Worm (Caenorhabditis elegans) whole organism, L3 larva: ENCODE results near the gene pgph-1.
"Not testable (repeated sequence)": the region's sequence is repeated elsewhere in the genome, so short reads cannot be mapped to it uniquely, and the experiment has no call there.

Experiments used
- ZK546.5 ChIP-seq: sonication (generic microtip); optimal IDR thresholded peaks from 2 replicates; lab custom pipeline; 2017; ENCODE audit warnings: missing biosample characterization, missing genetic modification characterization
- aly-2 ChIP-seq: fragments of 150-350 bp; optimal IDR thresholded peaks from 2 replicates; lab custom pipeline; 2014; ENCODE audit warnings: missing biosample characterization, missing genetic modification characterization
- ceh-16 ChIP-seq: sonication (generic microtip); optimal IDR thresholded peaks from 2 replicates; lab custom pipeline; 2017; ENCODE audit warnings: missing biosample characterization, missing genetic modification characterization
- ceh-28 ChIP-seq: fragments of 150-350 bp; optimal IDR thresholded peaks from 2 replicates; lab custom pipeline; 2014; ENCODE audit warnings: missing biosample characterization, missing genetic modification reagents, missing genetic modification characterization
- ceh-82 ChIP-seq: fragments of 150-350 bp; optimal IDR thresholded peaks from 2 replicates; lab custom pipeline; 2014; ENCODE audit warnings: missing biosample characterization, missing genetic modification characterization
- ceh-9 ChIP-seq: sonication (generic microtip); optimal IDR thresholded peaks from 2 replicates; lab custom pipeline; 2018; ENCODE audit warnings: missing biosample characterization, missing genetic modification characterization
- elt-1 ChIP-seq: fragments of 150-350 bp; optimal IDR thresholded peaks from 2 replicates; lab custom pipeline; 2014; ENCODE audit warnings: missing biosample characterization, missing genetic modification characterization
- elt-2 ChIP-seq: sonication (generic microtip); optimal IDR thresholded peaks from 2 replicates; lab custom pipeline; 2016; ENCODE audit warnings: missing genetic modification reagents, mild to moderate bottlenecking, missing genetic modification characterization, missing compliant biosample characterization
- eor-1 ChIP-seq, 2 experiments: fragments of 150-350 bp; optimal IDR thresholded peaks; 2 replicates each; lab custom pipeline; 2014 to 2018; ENCODE audit warnings: missing biosample characterization in 2 of 2, missing genetic modification characterization in 2 of 2
- fkh-10 ChIP-seq: sonication (generic microtip); optimal IDR thresholded peaks from 2 replicates; lab custom pipeline; 2017; ENCODE audit warnings: missing biosample characterization, missing genetic modification reagents, missing genetic modification characterization
- hmg-11 ChIP-seq: sonication (generic microtip); optimal IDR thresholded peaks from 2 replicates; lab custom pipeline; 2016; ENCODE audit warnings: missing genetic modification characterization, missing compliant biosample characterization
- lin-15B ChIP-seq: fragments of 150-350 bp; optimal IDR thresholded peaks from 2 replicates; lab custom pipeline; 2014; ENCODE audit warnings: missing biosample characterization, missing genetic modification characterization
- lin-39 ChIP-seq: fragments of 150-350 bp; optimal IDR thresholded peaks from 2 replicates; lab custom pipeline; 2018; ENCODE audit warnings: missing biosample characterization, missing genetic modification reagents, missing genetic modification characterization
- mdl-1 ChIP-seq: fragments of 150-350 bp; optimal IDR thresholded peaks from 2 replicates; lab custom pipeline; 2014; ENCODE audit warnings: missing biosample characterization, missing genetic modification characterization
- mml-1 ChIP-seq: fragments of 150-350 bp; sonication (generic microtip); optimal IDR thresholded peaks from 3 replicates; lab custom pipeline; 2014; ENCODE audit warnings: missing biosample characterization, missing genetic modification characterization
- nfya-1 ChIP-seq: sonication (generic microtip); optimal IDR thresholded peaks from 2 replicates; lab custom pipeline; 2017; ENCODE audit warnings: missing genetic modification characterization, mild to moderate bottlenecking, missing compliant biosample characterization, antibody characterized with exemption, moderate library complexity; ENCODE audit not compliant: insufficient read depth
- nhr-23 ChIP-seq: fragments of 150-350 bp; optimal IDR thresholded peaks from 2 replicates; lab custom pipeline; 2014; ENCODE audit warnings: missing biosample characterization, missing genetic modification reagents, missing genetic modification characterization
- nhr-28 ChIP-seq: fragments of 150-350 bp; optimal IDR thresholded peaks from 2 replicates; lab custom pipeline; 2014; ENCODE audit warnings: missing biosample characterization, missing genetic modification characterization
- nhr-67 ChIP-seq: fragments of 150-350 bp; optimal IDR thresholded peaks from 2 replicates; lab custom pipeline; 2014; ENCODE audit warnings: missing biosample characterization, missing genetic modification characterization
- nhr-76 ChIP-seq: fragments of 150-350 bp; sonication (generic microtip); optimal IDR thresholded peaks from 5 replicates; lab custom pipeline; 2014; ENCODE audit warnings: missing biosample characterization, missing genetic modification characterization
- nhr-77 ChIP-seq: fragments of 150-350 bp; optimal IDR thresholded peaks from 2 replicates; lab custom pipeline; 2014; ENCODE audit warnings: missing biosample characterization, missing genetic modification characterization
- pha-4 ChIP-seq: fragments of 150-350 bp; optimal IDR thresholded peaks from 2 replicates; lab custom pipeline; 2014; ENCODE audit warnings: missing biosample characterization, missing genetic modification reagents, missing genetic modification characterization
- pqm-1 ChIP-seq: fragments of 150-350 bp; optimal IDR thresholded peaks from 2 replicates; lab custom pipeline; 2017; ENCODE audit warnings: missing biosample characterization, missing genetic modification characterization, inconsistent platforms
- sea-2 ChIP-seq: fragments of 150-350 bp; sonication (generic microtip); optimal IDR thresholded peaks from 4 replicates; lab custom pipeline; 2014; ENCODE audit warnings: missing biosample characterization, missing genetic modification reagents, missing genetic modification characterization
- tbx-2 ChIP-seq: sonication (generic microtip); optimal IDR thresholded peaks from 2 replicates; lab custom pipeline; 2016; ENCODE audit warnings: mild to moderate bottlenecking, missing genetic modification characterization, missing compliant biosample characterization
- unc-39 ChIP-seq: sonication (generic microtip); optimal IDR thresholded peaks from 4 replicates; lab custom pipeline; 2017; ENCODE audit warnings: missing biosample characterization, missing genetic modification characterization
- unc-62 ChIP-seq: fragments of 150-350 bp; sonication (generic microtip); optimal IDR thresholded peaks from 4 replicates; lab custom pipeline; 2014; ENCODE audit warnings: missing biosample characterization, missing genetic modification reagents, missing genetic modification characterization
- ztf-11 ChIP-seq: fragments of 150-350 bp; optimal IDR thresholded peaks from 2 replicates; lab custom pipeline; 2014; ENCODE audit warnings: missing biosample characterization, missing genetic modification characterization

The pgph-1 gene

DNA sequence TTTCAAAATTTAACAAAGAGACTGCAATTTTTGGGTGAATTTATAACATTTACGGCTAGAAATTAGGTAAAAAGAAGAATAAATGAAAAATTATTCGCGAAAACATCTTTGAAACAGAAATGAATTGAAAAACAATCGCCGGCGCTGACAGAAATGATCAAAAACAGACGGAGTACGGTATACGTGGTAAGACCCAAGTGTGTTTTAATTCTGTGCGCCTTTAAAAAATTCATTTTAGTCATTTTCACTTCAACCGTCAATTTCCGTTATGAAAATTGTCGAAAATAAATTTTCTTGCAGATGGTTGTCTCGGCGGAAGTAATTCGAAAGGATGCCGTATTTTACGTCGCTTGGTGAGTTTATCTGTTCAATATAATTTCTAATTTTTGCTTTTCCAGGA, 2.9 kb upstream of the pgph-1 start, which contains the start of gene C53A3.3:
Gene C53A3.3, plus strand, starts transcription at position 301 of the 400 bp plus-strand sequence.
- TF ChIP-seq nhr-76 (no peak), ceh-9 (tag; lab: Kevin White, UChicago) (no peak), elt-1 (tag; lab: Kevin White, UChicago) (no peak), lin-15B (no peak), unc-62 (GFP tag; lab: Kevin White, UChicago) (no peak), mdl-1 (no peak), nhr-28 (tag; lab: Kevin White, UChicago) (no peak), unc-39 (tag; lab: Kevin White, UChicago) (no peak)
- TF ChIP-seq, all 47 proteins: peak for 0

DNA sequence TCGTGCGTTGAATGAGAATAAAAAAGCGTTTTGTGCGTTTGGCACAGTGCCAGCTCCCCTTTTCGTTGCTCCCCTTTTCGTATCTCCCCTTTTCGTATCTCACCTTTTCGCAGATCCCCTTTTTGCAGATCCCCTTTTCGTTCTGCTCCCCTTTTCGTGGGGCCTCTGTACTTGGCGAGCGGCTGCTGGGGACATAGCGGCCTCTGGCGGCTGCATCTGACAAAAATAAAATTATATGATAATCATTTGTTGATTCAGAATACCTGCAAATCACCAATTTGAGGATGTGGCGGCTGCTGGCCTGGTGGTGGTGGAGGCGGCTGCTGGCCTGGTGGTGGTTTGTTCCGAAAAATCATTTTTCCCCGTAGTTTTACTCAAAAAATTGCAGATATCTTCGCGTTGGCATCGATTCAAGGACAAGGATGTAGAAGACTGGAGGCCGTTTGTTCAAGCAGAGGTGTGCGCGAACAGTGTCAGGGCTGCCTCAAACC, 1.9 kb upstream of the pgph-1 start, which contains the start of gene K09H11.11:
Gene K09H11.11, minus strand, starts transcription at position 51 of the 491 bp plus-strand sequence.
- not testable (repeated sequence) for TF ChIP-seq nhr-67 (tag; lab: Kevin White, UChicago); pha-4; ceh-16

ce11 chrV:5747519-5747918, 5.8 kb downstream of the pgph-1 start, which contains the start of gene acds-10:
TSS of gene acds-10 (plus strand) at chrV:5747819.
- TF ChIP-seq ztf-11 (tag; lab: Kevin White, UChicago) (no peak), elt-2 (tag; lab: Kevin White, UChicago) (peak; percentile 31), pqm-1 (peak; percentile 36)

ce11 chrV:5746237-5746636, 7.1 kb downstream of the pgph-1 start:
- TF ChIP-seq fkh-10 (GFP tag; lab: Kevin White, UChicago) = no peak
- no peak for TF ChIP-seq tbx-2 (tag; lab: Kevin White, UChicago)
- TF ChIP-seq eor-1 (tag; optimal IDR thresholded peaks at IDR 0.05; lab: Kevin White, UChicago) = no peak
- no peak for TF ChIP-seq lin-39 (tag; lab: Kevin White, UChicago)
- TF ChIP-seq elt-1 (tag; lab: Kevin White, UChicago) = no peak
- TF ChIP-seq nfya-1 = no peak
- TF ChIP-seq ceh-28 (tag; lab: Kevin White, UChicago) = no peak
- no peak for TF ChIP-seq ZK546.5
- no peak for TF ChIP-seq nhr-67 (tag; lab: Kevin White, UChicago)
- no peak for TF ChIP-seq pqm-1
- no peak for TF ChIP-seq mml-1 (tag; lab: Kevin White, UChicago)

ce11 chrV:5741237-5741636, 12.1 kb downstream of the pgph-1 start:
- TF ChIP-seq hmg-11 = no peak
- no peak for TF ChIP-seq aly-2 (tag; lab: Kevin White, UChicago)
- TF ChIP-seq elt-1 (tag; lab: Kevin White, UChicago) = no peak
- TF ChIP-seq lin-15B = no peak
- TF ChIP-seq mdl-1 = no peak
- no peak for TF ChIP-seq fkh-10 (GFP tag; lab: Kevin White, UChicago)

ce11 chrV:5739438-5739837, 13.9 kb downstream of the pgph-1 start:
- TF ChIP-seq ceh-82 (tag; lab: Kevin White, UChicago) (no peak), aly-2 (tag; lab: Kevin White, UChicago) (no peak), fkh-10 (GFP tag; lab: Kevin White, UChicago) (no peak), lin-39 (tag; lab: Kevin White, UChicago) (no peak), sea-2 (GFP tag; lab: Kevin White, UChicago) (no peak), nhr-77 (tag; lab: Kevin White, UChicago) (no peak), unc-62 (GFP tag; lab: Kevin White, UChicago) (no peak), ztf-11 (tag; lab: Kevin White, UChicago) (no peak), nhr-67 (tag; lab: Kevin White, UChicago) (no peak), nhr-23 (no peak), hmg-11 (no peak)
- TF ChIP-seq, all 47 proteins: peak for 0

- no peak for TF ChIP-seq unc-62 (GFP tag; lab: Kevin White, UChicago)
- TF ChIP-seq nfya-1 = peak; percentile 4
- TF ChIP-seq, all 47 proteins: peak for 1
Measured at ce11 chrV:5736068-5736467, 17.3 kb downstream of the pgph-1 start, which contains the start of gene K09H11.6. TSS of gene K09H11.6 (minus strand) at chrV:5736168.
